Worm (Caenorhabditis elegans): ENCODE measurements around the gene cnd-1.

DNA sequence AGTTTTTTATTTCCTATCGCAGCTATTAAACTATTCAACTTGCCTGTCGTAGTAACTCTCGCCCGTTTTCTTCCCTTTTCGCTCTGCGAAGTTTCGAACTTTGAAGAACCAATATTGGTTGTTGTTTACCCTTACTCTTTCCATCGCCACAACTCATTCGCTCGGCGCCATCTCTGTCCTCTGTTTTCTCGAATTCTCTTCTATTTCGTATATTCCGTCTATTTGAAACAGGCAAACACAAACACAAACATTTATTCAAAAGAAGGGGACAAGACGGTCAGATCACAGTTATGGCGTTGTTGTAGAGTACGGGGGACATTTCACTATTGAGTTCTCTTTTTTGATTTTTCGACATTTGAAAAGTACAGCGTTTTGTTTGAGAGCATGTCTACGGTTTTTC, 21.7 kb downstream of the cnd-1 start:
- no peak for TF ChIP-seq T22C8.4 (GFP tag; IDR thresholded peaks at IDR 0.05)
- TF ChIP-seq ztf-29 (GFP tag; IDR thresholded peaks at IDR 0.05), result no peak
- TF ChIP-seq med-1 (GFP tag; optimal IDR thresholded peaks at IDR 0.05; ENCODE audit: insufficient read depth), result no peak
- TF ChIP-seq cog-1 (tag; optimal IDR thresholded peaks at IDR 0.05), result no peak
- no peak for TF ChIP-seq tab-1 (GFP tag; IDR thresholded peaks at IDR 0.05)
- TF ChIP-seq klf-2 (GFP tag; conservative IDR thresholded peaks at IDR 0.05), result no peak
- TF ChIP-seq ztf-23 (GFP tag; IDR thresholded peaks at IDR 0.05), result no peak
- TF ChIP-seq ref-1 (GFP tag; conservative IDR thresholded peaks at IDR 0.05), result no peak
- no peak for TF ChIP-seq flt-1 (GFP tag; IDR thresholded peaks at IDR 0.05)

Measured in whole organism, midembryonic.